Worm (Caenorhabditis elegans) whole organism, L3 larva: ENCODE data around the gene frpr-6.

Experiments
- aly-2 ChIP-seq: fragments of 150-350 bp; optimal IDR thresholded peaks from 2 replicates; lab custom pipeline; 2014; ENCODE audit warnings: missing biosample characterization, missing genetic modification characterization
- ceh-9 ChIP-seq: sonication (generic microtip); optimal IDR thresholded peaks from 2 replicates; lab custom pipeline; 2018; ENCODE audit warnings: missing biosample characterization, missing genetic modification characterization
- egl-27 ChIP-seq: sonication (generic microtip); optimal IDR thresholded peaks from 4 replicates; lab custom pipeline; 2017; ENCODE audit warnings: missing biosample characterization, missing genetic modification reagents, missing genetic modification characterization
- egl-5 ChIP-seq: fragments of 150-350 bp; optimal IDR thresholded peaks from 2 replicates; lab custom pipeline; 2017; ENCODE audit warnings: missing biosample characterization, missing genetic modification reagents, missing genetic modification characterization, inconsistent platforms
- elt-1 ChIP-seq: fragments of 150-350 bp; optimal IDR thresholded peaks from 2 replicates; lab custom pipeline; 2014; ENCODE audit warnings: missing biosample characterization, missing genetic modification characterization
- eor-1 ChIP-seq, 2 experiments: fragments of 150-350 bp; optimal IDR thresholded peaks; 2 replicates each; lab custom pipeline; 2014 to 2018; ENCODE audit warnings: missing biosample characterization in 2 of 2, missing genetic modification characterization in 2 of 2
- fkh-10 ChIP-seq: sonication (generic microtip); optimal IDR thresholded peaks from 2 replicates; lab custom pipeline; 2017; ENCODE audit warnings: missing biosample characterization, missing genetic modification reagents, missing genetic modification characterization
- fkh-2 ChIP-seq: fragments of 150-350 bp; optimal IDR thresholded peaks from 2 replicates; lab custom pipeline; 2014; ENCODE audit warnings: missing biosample characterization, missing genetic modification reagents, missing genetic modification characterization
- hmg-11 ChIP-seq: sonication (generic microtip); optimal IDR thresholded peaks from 2 replicates; lab custom pipeline; 2016; ENCODE audit warnings: missing genetic modification characterization, missing compliant biosample characterization
- lin-15B ChIP-seq: fragments of 150-350 bp; optimal IDR thresholded peaks from 2 replicates; lab custom pipeline; 2014; ENCODE audit warnings: missing biosample characterization, missing genetic modification characterization
- lin-39 ChIP-seq: fragments of 150-350 bp; optimal IDR thresholded peaks from 2 replicates; lab custom pipeline; 2018; ENCODE audit warnings: missing biosample characterization, missing genetic modification reagents, missing genetic modification characterization
- mdl-1 ChIP-seq: fragments of 150-350 bp; optimal IDR thresholded peaks from 2 replicates; lab custom pipeline; 2014; ENCODE audit warnings: missing biosample characterization, missing genetic modification characterization
- mml-1 ChIP-seq: fragments of 150-350 bp; sonication (generic microtip); optimal IDR thresholded peaks from 3 replicates; lab custom pipeline; 2014; ENCODE audit warnings: missing biosample characterization, missing genetic modification characterization
- nhr-12 ChIP-seq: fragments of 150-350 bp; optimal IDR thresholded peaks from 2 replicates; lab custom pipeline; 2014; ENCODE audit warnings: missing biosample characterization, missing genetic modification characterization
- nhr-23 ChIP-seq: fragments of 150-350 bp; optimal IDR thresholded peaks from 2 replicates; lab custom pipeline; 2014; ENCODE audit warnings: missing biosample characterization, missing genetic modification reagents, missing genetic modification characterization
- nhr-28 ChIP-seq: fragments of 150-350 bp; optimal IDR thresholded peaks from 2 replicates; lab custom pipeline; 2014; ENCODE audit warnings: missing biosample characterization, missing genetic modification characterization
- nhr-67 ChIP-seq: fragments of 150-350 bp; optimal IDR thresholded peaks from 2 replicates; lab custom pipeline; 2014; ENCODE audit warnings: missing biosample characterization, missing genetic modification characterization
- nhr-76 ChIP-seq: fragments of 150-350 bp; sonication (generic microtip); optimal IDR thresholded peaks from 5 replicates; lab custom pipeline; 2014; ENCODE audit warnings: missing biosample characterization, missing genetic modification characterization
- nhr-77 ChIP-seq: fragments of 150-350 bp; optimal IDR thresholded peaks from 2 replicates; lab custom pipeline; 2014; ENCODE audit warnings: missing biosample characterization, missing genetic modification characterization
- sea-2 ChIP-seq: fragments of 150-350 bp; sonication (generic microtip); optimal IDR thresholded peaks from 4 replicates; lab custom pipeline; 2014; ENCODE audit warnings: missing biosample characterization, missing genetic modification reagents, missing genetic modification characterization
- skn-1 ChIP-seq: fragments of 150-350 bp; optimal IDR thresholded peaks from 2 replicates; lab custom pipeline; 2014; ENCODE audit warnings: missing biosample characterization, missing genetic modification characterization
- unc-39 ChIP-seq: sonication (generic microtip); optimal IDR thresholded peaks from 4 replicates; lab custom pipeline; 2017; ENCODE audit warnings: missing biosample characterization, missing genetic modification characterization

Gene frpr-6

ce11 chrV:9053969-9054368 is 47.0 kb downstream of the frpr-6 start, which contains the start of gene C25E10.8:
TSS of gene C25E10.8 (minus strand) at chrV:9054069.
- no peak for TF ChIP-seq unc-39 (tag; lab: Kevin White, UChicago)
- TF ChIP-seq nhr-67, result no peak
- TF ChIP-seq nhr-12 (tag; lab: Kevin White, UChicago), result no peak
- no peak for TF ChIP-seq hmg-11
- no peak for TF ChIP-seq ceh-9 (tag; lab: Kevin White, UChicago)
- no peak for TF ChIP-seq nhr-76 (tag; lab: Kevin White, UChicago)

- TF ChIP-seq mdl-1 (no peak), mml-1 (tag; lab: Kevin White, UChicago) (no peak), egl-27 (tag; lab: Kevin White, UChicago) (no peak), lin-39 (no peak), nhr-28 (tag; lab: Kevin White, UChicago) (no peak), elt-1 (no peak), egl-5 (no peak), nhr-23 (tag; lab: Kevin White, UChicago) (no peak), eor-1 (tag; optimal IDR thresholded peaks at IDR 0.05; lab: Kevin White, UChicago) (no peak), ceh-9 (tag; lab: Kevin White, UChicago) (no peak), fkh-2 (tag; lab: Kevin White, UChicago) (no peak), skn-1 (tag; lab: Kevin White, UChicago) (no peak), hmg-11 (no peak), lin-15B (no peak), nhr-77 (tag; lab: Kevin White, UChicago) (no peak), fkh-10 (GFP tag; lab: Kevin White, UChicago) (no peak)
Measured at ce11 chrV:9053235-9053634, 47.7 kb downstream of the frpr-6 start.

ce11 chrV:9051100-9051499 is 49.9 kb downstream of the frpr-6 start, which contains the start of gene C25E10.7:
TSS of gene C25E10.7 (minus strand) at chrV:9051200.
- no peak for TF ChIP-seq nhr-76 (tag; lab: Kevin White, UChicago)
- no peak for TF ChIP-seq sea-2 (GFP tag; lab: Kevin White, UChicago)
- TF ChIP-seq egl-5, result no peak
- no peak for TF ChIP-seq elt-1
- TF ChIP-seq aly-2 (tag; lab: Kevin White, UChicago), result no peak
